Worm (Caenorhabditis elegans) whole organism, young adult: ENCODE results near the gene snet-1.

Source experiments
- B0035.1 ChIP-seq: sonication (generic microtip); optimal IDR thresholded peaks from 2 replicates; lab custom pipeline; 2016; ENCODE audit warnings: missing genetic modification characterization, mild to moderate bottlenecking, missing compliant biosample characterization, missing genotype, missing genetic modification reagents
- F23B12.7 ChIP-seq: sonication (generic microtip); optimal IDR thresholded peaks from 2 replicates; lab custom pipeline; 2017; ENCODE audit warnings: missing genetic modification characterization, mild to moderate bottlenecking, missing compliant biosample characterization, antibody characterized with exemption, moderate library complexity; ENCODE audit not compliant: insufficient read depth
- F37B4.10 ChIP-seq: fragments of 200-800 bp; sonication (Bioruptor generic); IDR thresholded peaks from 2 replicates; pipeline ENCODE4 v1.3.6; 2022; ENCODE audit warnings: missing genetic modification characterization, missing compliant biosample characterization
- F49E8.2 ChIP-seq: sonication (generic microtip); optimal IDR thresholded peaks from 3 replicates; lab custom pipeline; 2017; ENCODE audit warnings: missing genetic modification characterization, mild to moderate bottlenecking, missing compliant biosample characterization, antibody characterized with exemption, moderate library complexity; ENCODE audit not compliant: insufficient read depth
- F55B11.4 ChIP-seq: sonication (generic microtip); optimal IDR thresholded peaks from 2 replicates; lab custom pipeline; 2016; ENCODE audit warnings: missing compliant biosample characterization, missing genetic modification characterization, borderline replicate concordance; ENCODE audit not compliant: insufficient read depth
- K11D2.4 ChIP-seq: fragments of 200-800 bp; sonication (Bioruptor generic); IDR thresholded peaks from 2 replicates; pipeline ENCODE4 v1.3.6; 2022; ENCODE audit warnings: missing genetic modification reagents, missing genetic modification characterization, missing compliant biosample characterization
- K12H6.12 ChIP-seq: fragments of 200-800 bp; sonication (Bioruptor generic); optimal IDR thresholded peaks from 2 replicates; lab custom pipeline; 2018; ENCODE audit warnings: mild to moderate bottlenecking, missing genetic modification characterization, missing compliant biosample characterization
- Y53F4B.3 ChIP-seq: fragments of 200-800 bp; sonication (Bioruptor generic); IDR thresholded peaks from 2 replicates; pipeline ENCODE4 v1.3.6; 2022; ENCODE audit warnings: missing genetic modification reagents, missing genetic modification characterization, missing compliant biosample characterization
- akir-1 ChIP-seq: fragments of 200-800 bp; sonication (Bioruptor generic); optimal IDR thresholded peaks from 2 replicates; lab custom pipeline; 2018; ENCODE audit warnings: mild to moderate bottlenecking, missing genetic modification characterization, moderate library complexity, missing compliant biosample characterization
- atf-7 ChIP-seq: sonication (generic microtip); optimal IDR thresholded peaks from 2 replicates; lab custom pipeline; 2017; ENCODE audit warnings: mild to moderate bottlenecking, missing genetic modification characterization, missing compliant biosample characterization
- attf-6 ChIP-seq: fragments of 200-800 bp; sonication (Bioruptor generic); IDR thresholded peaks from 2 replicates; pipeline ENCODE4 v1.3.6; 2022; ENCODE audit warnings: missing genetic modification reagents, missing genetic modification characterization, missing compliant biosample characterization
- dox-1 ChIP-seq: fragments of 200-800 bp; sonication (Bioruptor generic); IDR thresholded peaks from 2 replicates; pipeline ENCODE4 v1.3.6; 2022; ENCODE audit warnings: missing genetic modification reagents, missing genetic modification characterization, missing compliant biosample characterization
- dpl-1 ChIP-seq: fragments of 150-350 bp; optimal IDR thresholded peaks from 2 replicates; lab custom pipeline; 2014; ENCODE audit warnings: missing biosample characterization, missing genetic modification reagents, missing genetic modification characterization
- efl-1 ChIP-seq: fragments of 150-350 bp; optimal IDR thresholded peaks from 2 replicates; lab custom pipeline; 2014; ENCODE audit warnings: missing biosample characterization, missing genetic modification reagents, missing genetic modification characterization
- ekl-4 ChIP-seq: fragments of 200-800 bp; sonication (Bioruptor generic); IDR thresholded peaks from 2 replicates; pipeline ENCODE4 v1.3.6; 2022; ENCODE audit warnings: missing genetic modification reagents, missing genetic modification characterization, missing compliant biosample characterization
- hlh-26 ChIP-seq: fragments of 200-800 bp; sonication (Bioruptor generic); conservative IDR thresholded peaks from 2 replicates; pipeline ENCODE4 v1.3.6; 2022; ENCODE audit warnings: missing genetic modification reagents, missing genetic modification characterization, missing compliant biosample characterization
- hmg-20 ChIP-seq: fragments of 200-800 bp; sonication (Bioruptor generic); IDR thresholded peaks from 2 replicates; pipeline ENCODE4 v1.3.6; 2022; ENCODE audit warnings: missing genetic modification reagents, missing genetic modification characterization, missing compliant biosample characterization
- hrde-1 ChIP-seq: sonication (generic microtip); optimal IDR thresholded peaks from 2 replicates; lab custom pipeline; 2016; ENCODE audit warnings: missing genetic modification characterization, mild to moderate bottlenecking, missing compliant biosample characterization, moderate library complexity, missing genotype, missing genetic modification reagents, borderline replicate concordance
- lag-1 ChIP-seq: fragments of 200-800 bp; sonication (Bioruptor generic); IDR thresholded peaks from 2 replicates; pipeline ENCODE4 v1.3.6; 2022; ENCODE audit warnings: missing genetic modification reagents, missing genetic modification characterization, missing compliant biosample characterization
- let-607 ChIP-seq, 2 experiments: fragments of 200-800 bp in 1 of 2; sonication (Bioruptor generic) in 1 of 2; sonication (generic microtip) in 1 of 2; optimal IDR thresholded peaks; 2 replicates each; lab custom pipeline; 2016 to 2018; ENCODE audit warnings: mild to moderate bottlenecking in 2 of 2, missing compliant biosample characterization in 2 of 2, missing genetic modification characterization in 2 of 2, moderate library complexity in 2 of 2, missing genotype in 1 of 2
- madf-8 ChIP-seq: fragments of 200-800 bp; sonication (Bioruptor generic); conservative IDR thresholded peaks from 2 replicates; pipeline ENCODE4 v1.3.6; 2022; ENCODE audit warnings: missing genetic modification reagents, missing genetic modification characterization, missing compliant biosample characterization
- mel-28 ChIP-seq: sonication (generic microtip); optimal IDR thresholded peaks from 2 replicates; lab custom pipeline; 2016; ENCODE audit warnings: borderline replicate concordance, mild to moderate bottlenecking, missing genetic modification characterization, missing compliant biosample characterization
- mes-4 ChIP-seq: sonication (generic microtip); optimal IDR thresholded peaks from 2 replicates; lab custom pipeline; 2016; ENCODE audit warnings: missing genotype, missing genetic modification characterization, missing compliant biosample characterization
- nhr-80 ChIP-seq: sonication (generic microtip); optimal IDR thresholded peaks from 2 replicates; lab custom pipeline; 2016; ENCODE audit warnings: missing genetic modification characterization, missing compliant biosample characterization
- rcor-1 ChIP-seq: fragments of 200-800 bp; sonication (Bioruptor generic); IDR thresholded peaks from 2 replicates; pipeline ENCODE4 v1.3.6; 2022; ENCODE audit warnings: missing genetic modification reagents, missing genetic modification characterization, missing compliant biosample characterization
- rpc-1 ChIP-seq, 2 experiments: fragments of 150-350 bp in 1 of 2; sonication (generic microtip) in 1 of 2; optimal IDR thresholded peaks; 2 replicates each; lab custom pipeline; 2014 to 2018; ENCODE audit warnings: missing biosample characterization in 1 of 2, missing genetic modification characterization in 1 of 2, missing genetic modification reagents in 1 of 2, missing genotype in 1 of 2
- somi-1 ChIP-seq: fragments of 200-800 bp; sonication (Bioruptor generic); optimal IDR thresholded peaks from 2 replicates; lab custom pipeline; 2018; ENCODE audit warnings: mild to moderate bottlenecking, missing genetic modification characterization, missing compliant biosample characterization
- sptf-2 ChIP-seq: fragments of 200-800 bp; sonication (Bioruptor generic); optimal IDR thresholded peaks from 2 replicates; lab custom pipeline; 2018; ENCODE audit warnings: mild to moderate bottlenecking, missing genetic modification characterization, missing compliant biosample characterization
- tbp1 ChIP-seq: fragments of 200-800 bp; sonication (Bioruptor generic); optimal IDR thresholded peaks from 2 replicates; lab custom pipeline; 2018; ENCODE audit warnings: mild to moderate bottlenecking, missing genetic modification characterization, missing compliant biosample characterization
- tlf-1 ChIP-seq: fragments of 200-800 bp; sonication (Bioruptor generic); optimal IDR thresholded peaks from 2 replicates; lab custom pipeline; 2018; ENCODE audit warnings: mild to moderate bottlenecking, missing genetic modification characterization, missing compliant biosample characterization
- xnd-1 ChIP-seq: sonication (generic microtip); optimal IDR thresholded peaks from 2 replicates; lab custom pipeline; 2016; ENCODE audit warnings: missing genotype, missing genetic modification reagents, missing genetic modification characterization, missing compliant biosample characterization
- ztf-28 ChIP-seq: fragments of 200-800 bp; sonication (Bioruptor generic); IDR thresholded peaks from 2 replicates; pipeline ENCODE4 v1.3.6; 2022; ENCODE audit warnings: missing genetic modification reagents, missing genetic modification characterization, missing compliant biosample characterization
- ztf-3 ChIP-seq: fragments of 200-800 bp; sonication (Bioruptor generic); optimal IDR thresholded peaks from 2 replicates; lab custom pipeline; 2018; ENCODE audit warnings: mild to moderate bottlenecking, missing genetic modification characterization, missing compliant biosample characterization

snet-1 gene

DNA sequence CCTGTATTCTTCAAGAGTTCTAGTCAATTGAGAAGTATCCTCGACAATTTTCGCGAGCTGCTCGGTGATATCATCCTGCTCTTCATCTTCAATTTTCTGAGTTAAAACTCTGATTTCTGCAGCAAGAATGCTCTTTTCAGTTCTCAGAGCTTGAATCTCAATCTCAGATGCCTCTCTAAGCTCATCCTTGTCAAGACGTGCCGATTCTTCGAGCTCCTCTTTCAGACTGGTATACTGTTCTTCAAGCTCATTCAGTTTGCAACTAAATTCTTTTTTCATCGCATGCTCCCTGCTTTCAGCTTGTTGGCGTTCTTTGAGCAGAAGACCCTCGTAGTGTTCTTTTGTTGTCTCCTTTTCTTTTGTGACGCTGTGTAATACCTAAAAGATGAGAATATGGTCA lies 17.7 kb upstream of the snet-1 start:
- TF ChIP-seq tbp1 (GFP tag; lab: Kevin White, UChicago) (no peak), F23B12.7 (tag; lab: Kevin White, UChicago) (no peak), sptf-2 (GFP tag; lab: Kevin White, UChicago) (no peak), atf-7 (tag; lab: Kevin White, UChicago) (no peak), xnd-1 (tag; lab: Kevin White, UChicago) (no peak), K12H6.12 (no peak), tlf-1 (GFP tag; lab: Kevin White, UChicago) (no peak), ekl-4 (no peak), F55B11.4 (tag; lab: Kevin White, UChicago) (no peak), rpc-1 (optimal IDR thresholded peaks at IDR 0.05; lab: Kevin White, UChicago) (no peak), rpc-1 (tag; optimal IDR thresholded peaks at IDR 0.05; lab: Kevin White, UChicago) (no peak), efl-1 (GFP tag; lab: Kevin White, UChicago) (no peak), dox-1 (no peak), rcor-1 (GFP tag; lab: Robert Waterston, UW) (no peak)

DNA sequence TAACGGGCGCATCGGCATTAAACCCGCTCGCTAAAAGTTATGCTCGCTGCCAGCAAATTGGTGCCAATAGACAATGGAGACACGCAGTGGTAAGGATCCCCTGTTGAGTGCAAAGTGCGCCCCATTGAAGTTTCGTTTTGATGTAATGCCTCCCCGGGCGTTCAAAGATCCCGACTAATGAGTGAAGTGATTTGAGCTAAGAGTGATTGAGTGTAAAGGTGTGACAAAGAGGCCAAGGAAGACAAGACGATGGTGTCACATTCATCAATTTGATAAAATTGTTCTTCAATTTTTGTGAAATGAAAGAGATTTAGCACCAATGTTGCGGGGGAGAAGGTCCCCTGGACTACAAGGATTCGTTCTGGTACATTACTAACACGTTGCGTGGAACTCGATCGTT lies 14.3 kb upstream of the snet-1 start:
- TF ChIP-seq F49E8.2 (no peak), mel-28 (no peak), somi-1 (GFP tag; lab: Kevin White, UChicago) (no peak)

DNA sequence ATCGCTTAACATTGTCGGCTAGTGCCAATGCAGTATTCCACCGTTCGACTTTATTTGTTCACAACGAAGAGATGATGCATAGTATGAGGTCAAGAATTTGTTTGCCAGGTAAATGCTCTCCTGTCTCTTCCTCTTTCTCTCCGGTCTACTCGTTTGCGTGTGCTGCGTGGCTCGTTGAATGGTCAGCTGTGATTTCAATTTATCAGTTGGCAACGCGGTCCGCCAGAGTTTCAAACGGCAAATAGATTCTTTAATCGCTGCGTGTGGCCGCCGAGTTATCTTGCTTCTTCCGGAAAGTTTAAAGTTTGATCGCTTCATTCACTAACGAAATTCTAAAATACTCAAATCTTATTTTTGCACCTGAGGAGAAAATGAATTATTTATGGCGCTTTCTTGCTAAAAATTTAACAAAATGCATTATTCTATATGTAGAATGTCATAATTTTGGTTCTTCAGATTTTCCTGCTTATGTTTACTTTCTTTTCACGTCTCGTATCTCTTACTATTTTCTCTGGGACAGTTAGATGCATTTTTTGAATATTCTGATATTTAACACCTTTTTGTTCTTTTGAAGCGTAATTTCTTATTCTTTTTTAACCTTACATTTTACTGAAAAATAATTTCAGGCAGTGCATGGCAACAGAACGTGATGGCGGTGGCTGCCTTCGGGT lies 11.9 kb upstream of the snet-1 start, which contains the start of gene tsp-17:
TSS of gene tsp-17 (plus strand) at position 621 of the 671 bp plus-strand sequence.
- TF ChIP-seq nhr-80 (tag; lab: Kevin White, UChicago): no peak
- TF ChIP-seq F55B11.4 (tag; lab: Kevin White, UChicago): no peak
- TF ChIP-seq B0035.1: no peak
- no peak for TF ChIP-seq Y53F4B.3
- no peak for TF ChIP-seq F37B4.10 (GFP tag; lab: Robert Waterston, UW)
- no peak for TF ChIP-seq ztf-28
- no peak for TF ChIP-seq let-607 (tag; optimal IDR thresholded peaks at IDR 0.05; lab: Kevin White, UChicago)
- TF ChIP-seq ztf-3: no peak
- TF ChIP-seq somi-1 (GFP tag; lab: Kevin White, UChicago): no peak
- TF ChIP-seq hlh-26: no peak
- no peak for TF ChIP-seq lag-1 (GFP tag; lab: Robert Waterston, UW)
- TF ChIP-seq madf-8 (GFP tag; lab: Robert Waterston, UW): no peak
- TF ChIP-seq attf-6 (GFP tag; lab: Robert Waterston, UW): no peak
- TF ChIP-seq dpl-1 (GFP tag; lab: Kevin White, UChicago): no peak
- TF ChIP-seq hmg-20: no peak
- no peak for TF ChIP-seq rpc-1 (optimal IDR thresholded peaks at IDR 0.05; lab: Kevin White, UChicago)
- TF ChIP-seq rpc-1 (tag; optimal IDR thresholded peaks at IDR 0.05; lab: Kevin White, UChicago): no peak
- no peak for TF ChIP-seq K11D2.4 (GFP tag; lab: Robert Waterston, UW)
- TF ChIP-seq mes-4 (tag; lab: Kevin White, UChicago): no peak
- TF ChIP-seq akir-1 (GFP tag; lab: Kevin White, UChicago): no peak
- TF ChIP-seq hrde-1 (tag; lab: Kevin White, UChicago): no peak
